Fruit fly (Drosophila melanogaster): ENCODE measurements around the gene CG31560.

- no peak for TF ChIP-seq h (optimal IDR thresholded peaks at IDR 0.05)
- no peak for TF ChIP-seq psq (optimal IDR thresholded peaks at IDR 0.05)
- no peak for TF ChIP-seq Myc (optimal IDR thresholded peaks at IDR 0.05)
- no peak for TF ChIP-seq insv (optimal IDR thresholded peaks at IDR 0.05)
- TF ChIP-seq Sin3A (optimal IDR thresholded peaks at IDR 0.05): no peak
Observed at dm6 chr3R:6337397-6337796, 27.6 kb downstream of the CG31560 start.
